Worm (Caenorhabditis elegans) whole organism, mixed stage, embryonic: ENCODE data around the gene nep-17.

Experiments
- ceh-39 ChIP-seq: fragments of 150-350 bp; optimal IDR thresholded peaks from 2 replicates; lab custom pipeline; 2014; ENCODE audit warnings: missing biosample characterization, missing genetic modification characterization
- ceh-83 ChIP-seq: fragments of 200-800 bp; sonication (Bioruptor generic); optimal IDR thresholded peaks from 2 replicates; lab custom pipeline; 2018; ENCODE audit warnings: mild to moderate bottlenecking, missing genetic modification characterization, missing compliant biosample characterization
- elt-1 ChIP-seq: sonication (generic microtip); optimal IDR thresholded peaks from 2 replicates; lab custom pipeline; 2017; ENCODE audit warnings: missing genetic modification characterization, mild to moderate bottlenecking, missing compliant biosample characterization, antibody characterized with exemption, moderate library complexity, borderline replicate concordance; ENCODE audit not compliant: insufficient read depth
- lsy-2 ChIP-seq: fragments of 150-350 bp; optimal IDR thresholded peaks from 2 replicates; lab custom pipeline; 2014; ENCODE audit warnings: missing biosample characterization, missing genetic modification characterization
- mep-1 ChIP-seq: fragments of 150-350 bp; optimal IDR thresholded peaks from 2 replicates; lab custom pipeline; 2017; ENCODE audit warnings: missing biosample characterization, missing genetic modification reagents, missing genetic modification characterization, inconsistent platforms
- nhr-2 ChIP-seq: fragments of 150-350 bp; optimal IDR thresholded peaks from 2 replicates; lab custom pipeline; 2014; ENCODE audit warnings: missing biosample characterization, missing genetic modification characterization
- nhr-237 ChIP-seq: fragments of 150-350 bp; optimal IDR thresholded peaks from 2 replicates; lab custom pipeline; 2014; ENCODE audit warnings: missing biosample characterization, missing genetic modification characterization
- nhr-28 ChIP-seq: fragments of 150-350 bp; optimal IDR thresholded peaks from 2 replicates; lab custom pipeline; 2014; ENCODE audit warnings: missing biosample characterization, missing genetic modification characterization
- nhr-76 ChIP-seq: sonication (generic microtip); optimal IDR thresholded peaks from 2 replicates; lab custom pipeline; 2017; ENCODE audit warnings: missing biosample characterization, missing genetic modification characterization
- pha-4 ChIP-seq: fragments of 150-350 bp; optimal IDR thresholded peaks from 2 replicates; lab custom pipeline; 2018; ENCODE audit warnings: missing biosample characterization, missing genetic modification reagents, missing genetic modification characterization
- ztf-11 ChIP-seq: fragments of 150-350 bp; optimal IDR thresholded peaks from 2 replicates; lab custom pipeline; 2014; ENCODE audit warnings: missing biosample characterization, missing genetic modification characterization

ce11 chrII:13465381-13465838 is 42.2 kb upstream of the nep-17 start:
- TF ChIP-seq nhr-2 (tag; lab: Kevin White, UChicago): no peak
- no peak for TF ChIP-seq ceh-83 (GFP tag; lab: Kevin White, UChicago)
- no peak for TF ChIP-seq elt-1 (tag; lab: Kevin White, UChicago)
- TF ChIP-seq pha-4: no peak
- no peak for TF ChIP-seq ztf-11 (tag; lab: Kevin White, UChicago)
- no peak for TF ChIP-seq nhr-237
- no peak for TF ChIP-seq mep-1 (tag; lab: Kevin White, UChicago)
- TF ChIP-seq nhr-76: no peak
- no peak for TF ChIP-seq lsy-2 (tag; lab: Kevin White, UChicago)
- no peak for TF ChIP-seq nhr-28 (tag; lab: Kevin White, UChicago)
- TF ChIP-seq ceh-39 (tag; lab: Kevin White, UChicago): no peak
